Worm (Caenorhabditis elegans) whole organism, L2 larva: Measurements from ENCODE around the gene C05D11.5.

Experiments used
- C34F6.9 ChIP-seq: fragments of 150-350 bp; optimal IDR thresholded peaks from 2 replicates; lab custom pipeline; 2014; ENCODE audit warnings: missing biosample characterization, missing genetic modification characterization
- F13H6.1 ChIP-seq: sonication (generic microtip); optimal IDR thresholded peaks from 2 replicates; lab custom pipeline; 2016; ENCODE audit warnings: missing genetic modification characterization, missing compliant biosample characterization
- R02D3.7 ChIP-seq: fragments of 150-350 bp; optimal IDR thresholded peaks from 2 replicates; lab custom pipeline; 2014; ENCODE audit warnings: missing biosample characterization, missing genetic modification characterization
- Y55F3AM.14 ChIP-seq: fragments of 200-800 bp; sonication (Bioruptor generic); optimal IDR thresholded peaks from 2 replicates; lab custom pipeline; 2018; ENCODE audit warnings: mild to moderate bottlenecking, missing genetic modification characterization, missing compliant biosample characterization
- ZK546.5 ChIP-seq: sonication (generic microtip); optimal IDR thresholded peaks from 2 replicates; lab custom pipeline; 2017; ENCODE audit warnings: missing biosample characterization, missing genetic modification characterization
- alr-1 ChIP-seq: fragments of 150-350 bp; optimal IDR thresholded peaks from 2 replicates; lab custom pipeline; 2014; ENCODE audit warnings: missing biosample characterization, missing genetic modification characterization
- ama-1 ChIP-seq: fragments of 150-350 bp; optimal IDR thresholded peaks from 2 replicates; lab custom pipeline; 2018; ENCODE audit warnings: inconsistent platforms
- blmp-1 ChIP-seq: sonication (generic microtip); optimal IDR thresholded peaks from 2 replicates; lab custom pipeline; 2017; ENCODE audit warnings: missing genetic modification characterization, mild to moderate bottlenecking, missing compliant biosample characterization, antibody characterized with exemption, moderate library complexity; ENCODE audit not compliant: insufficient read depth
- ceh-16 ChIP-seq: fragments of 150-350 bp; optimal IDR thresholded peaks from 2 replicates; lab custom pipeline; 2014; ENCODE audit warnings: missing biosample characterization, missing genetic modification characterization
- ceh-82 ChIP-seq: fragments of 150-350 bp; optimal IDR thresholded peaks from 2 replicates; lab custom pipeline; 2014; ENCODE audit warnings: missing biosample characterization, missing genetic modification characterization
- crh-2 ChIP-seq: sonication (generic microtip); optimal IDR thresholded peaks from 2 replicates; lab custom pipeline; 2017; ENCODE audit warnings: missing biosample characterization, missing genetic modification characterization
- dmd-4 ChIP-seq: sonication (generic microtip); optimal IDR thresholded peaks from 2 replicates; lab custom pipeline; 2017; ENCODE audit warnings: missing biosample characterization, missing genetic modification characterization
- egl-27 ChIP-seq: sonication (generic microtip); optimal IDR thresholded peaks from 3 replicates; lab custom pipeline; 2017; ENCODE audit warnings: missing biosample characterization, missing genetic modification reagents, missing genetic modification characterization
- elt-1 ChIP-seq: fragments of 150-350 bp; optimal IDR thresholded peaks from 2 replicates; lab custom pipeline; 2014; ENCODE audit warnings: missing biosample characterization, missing genetic modification characterization
- elt-3 ChIP-seq: sonication (generic microtip); optimal IDR thresholded peaks from 2 replicates; lab custom pipeline; 2017; ENCODE audit warnings: missing biosample characterization, missing genetic modification characterization
- fos-1 ChIP-seq: fragments of 150-350 bp; optimal IDR thresholded peaks from 2 replicates; lab custom pipeline; 2014; ENCODE audit warnings: missing biosample characterization, missing genetic modification characterization
- gmeb-1 ChIP-seq: fragments of 150-350 bp; optimal IDR thresholded peaks from 2 replicates; lab custom pipeline; 2014; ENCODE audit warnings: missing biosample characterization, missing genetic modification characterization
- lin-11 ChIP-seq: fragments of 150-350 bp; sonication (generic microtip); optimal IDR thresholded peaks from 2 replicates; lab custom pipeline; 2014; ENCODE audit warnings: missing biosample characterization, missing genetic modification characterization, inconsistent platforms, mixed read lengths
- lin-13 ChIP-seq: fragments of 150-350 bp; optimal IDR thresholded peaks from 2 replicates; lab custom pipeline; 2014; ENCODE audit warnings: missing biosample characterization, missing genetic modification reagents, missing genetic modification characterization
- lin-39 ChIP-seq: fragments of 150-350 bp; optimal IDR thresholded peaks from 2 replicates; lab custom pipeline; 2014; ENCODE audit warnings: missing biosample characterization, missing genetic modification reagents, missing genetic modification characterization
- lsy-2 ChIP-seq, 2 experiments: fragments of 150-350 bp in 1 of 2; sonication (generic microtip) in 1 of 2; optimal IDR thresholded peaks; 2 replicates each; lab custom pipeline; 2014 to 2017; ENCODE audit warnings: missing biosample characterization in 2 of 2, missing genetic modification characterization in 2 of 2
- mab-5 ChIP-seq: fragments of 150-350 bp; optimal IDR thresholded peaks from 2 replicates; lab custom pipeline; 2014; ENCODE audit warnings: missing biosample characterization, missing genetic modification characterization
- mbf-1 ChIP-seq: sonication (generic microtip); optimal IDR thresholded peaks from 2 replicates; lab custom pipeline; 2017; ENCODE audit warnings: missing biosample characterization, missing genetic modification characterization
- mdl-1 ChIP-seq, 2 experiments: fragments of 150-350 bp in 1 of 2; sonication (generic microtip) in 1 of 2; optimal IDR thresholded peaks; 2 replicates each; lab custom pipeline; 2017; ENCODE audit warnings: missing biosample characterization in 2 of 2, missing genetic modification characterization in 2 of 2
- nhr-11 ChIP-seq: fragments of 150-350 bp; optimal IDR thresholded peaks from 2 replicates; lab custom pipeline; 2014; ENCODE audit warnings: missing biosample characterization, missing genetic modification characterization
- nhr-12 ChIP-seq: fragments of 150-350 bp; optimal IDR thresholded peaks from 2 replicates; lab custom pipeline; 2014; ENCODE audit warnings: missing biosample characterization, missing genetic modification characterization
- nhr-129 ChIP-seq: fragments of 150-350 bp; optimal IDR thresholded peaks from 2 replicates; lab custom pipeline; 2014; ENCODE audit warnings: missing biosample characterization, missing genetic modification characterization
- nhr-21 ChIP-seq: fragments of 150-350 bp; optimal IDR thresholded peaks from 2 replicates; lab custom pipeline; 2014; ENCODE audit warnings: missing biosample characterization, missing genetic modification characterization
- nhr-23 ChIP-seq: fragments of 150-350 bp; optimal IDR thresholded peaks from 2 replicates; lab custom pipeline; 2014; ENCODE audit warnings: missing biosample characterization, missing genetic modification reagents, missing genetic modification characterization
- nhr-237 ChIP-seq: fragments of 150-350 bp; optimal IDR thresholded peaks from 2 replicates; lab custom pipeline; 2014; ENCODE audit warnings: missing biosample characterization, missing genetic modification characterization
- nhr-25 ChIP-seq: fragments of 150-350 bp; sonication (generic microtip); optimal IDR thresholded peaks from 3 replicates; lab custom pipeline; 2014; ENCODE audit warnings: missing biosample characterization, missing genetic modification characterization
- nhr-77 ChIP-seq: fragments of 150-350 bp; optimal IDR thresholded peaks from 2 replicates; lab custom pipeline; 2014; ENCODE audit warnings: missing biosample characterization, missing genetic modification characterization
- peb-1 ChIP-seq: fragments of 150-350 bp; optimal IDR thresholded peaks from 2 replicates; lab custom pipeline; 2014; ENCODE audit warnings: missing biosample characterization, missing genetic modification characterization
- sem-4 ChIP-seq: fragments of 150-350 bp; optimal IDR thresholded peaks from 2 replicates; lab custom pipeline; 2014; ENCODE audit warnings: missing biosample characterization, missing genetic modification reagents, missing genetic modification characterization
- sma-3 ChIP-seq: sonication (generic microtip); optimal IDR thresholded peaks from 2 replicates; lab custom pipeline; 2016; ENCODE audit warnings: missing genetic modification reagents, missing genetic modification characterization, missing compliant biosample characterization
- sma-9 ChIP-seq, 2 experiments: fragments of 150-350 bp in 1 of 2; sonication (generic microtip) in 1 of 2; optimal IDR thresholded peaks; 2 replicates each; lab custom pipeline; 2014 to 2016; ENCODE audit warnings: missing genetic modification characterization in 2 of 2, mild to moderate bottlenecking in 1 of 2, missing biosample characterization in 1 of 2, missing compliant biosample characterization in 1 of 2, missing genetic modification reagents in 1 of 2, moderate library complexity in 1 of 2
- snpc-4 ChIP-seq: fragments of 150-350 bp; optimal IDR thresholded peaks from 2 replicates; lab custom pipeline; 2014; ENCODE audit warnings: missing biosample characterization, missing genetic modification characterization
- unc-39 ChIP-seq: fragments of 150-350 bp; optimal IDR thresholded peaks from 2 replicates; lab custom pipeline; 2014; ENCODE audit warnings: missing biosample characterization, missing genetic modification characterization
- unc-62 ChIP-seq: fragments of 150-350 bp; optimal IDR thresholded peaks from 2 replicates; lab custom pipeline; 2014; ENCODE audit warnings: missing biosample characterization, missing genetic modification reagents, missing genetic modification characterization
- zag-1 ChIP-seq: fragments of 150-350 bp; optimal IDR thresholded peaks from 2 replicates; lab custom pipeline; 2014; ENCODE audit warnings: missing biosample characterization, missing genetic modification characterization
- ztf-1 ChIP-seq: fragments of 200-800 bp; sonication (Bioruptor generic); conservative IDR thresholded peaks from 2 replicates; pipeline ENCODE4 v1.3.6; 2022; ENCODE audit warnings: missing genetic modification characterization, missing compliant biosample characterization
- ztf-11 ChIP-seq: sonication (generic microtip); optimal IDR thresholded peaks from 2 replicates; lab custom pipeline; 2017; ENCODE audit warnings: missing biosample characterization, missing genetic modification characterization
- ztf-4 ChIP-seq: fragments of 150-350 bp; optimal IDR thresholded peaks from 2 replicates; lab custom pipeline; 2014; ENCODE audit warnings: missing biosample characterization, missing genetic modification characterization

Gene C05D11.5

DNA sequence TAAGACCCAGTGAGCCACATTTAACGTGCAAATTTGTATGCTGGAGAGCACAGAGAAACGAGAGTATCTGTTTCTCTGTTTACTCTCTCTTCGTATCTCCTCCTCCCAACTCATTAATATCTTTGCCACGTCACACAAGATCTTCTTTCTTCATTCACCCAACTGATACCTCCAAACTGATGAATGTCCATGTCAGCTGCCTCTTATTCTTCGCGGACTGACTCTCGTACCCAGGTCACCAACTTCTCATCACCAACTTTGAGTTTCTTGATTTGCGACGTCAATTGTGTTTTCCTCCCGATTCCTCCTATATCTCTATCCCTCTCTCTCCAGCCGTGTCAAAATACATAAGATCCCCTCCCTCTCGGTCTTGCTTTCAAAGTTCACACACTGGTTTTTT lies 9.5 kb downstream of the C05D11.5 start (continued):
- TF ChIP-seq lin-39 = no peak
- no peak for TF ChIP-seq elt-3
- TF ChIP-seq ceh-16 = no peak
- TF ChIP-seq crh-2 (tag; lab: Kevin White, UChicago) = peak; percentile 97
- peak; percentile 3 for TF ChIP-seq C34F6.9
- no peak for TF ChIP-seq egl-27
- TF ChIP-seq sem-4 (tag; lab: Kevin White, UChicago) = no peak
- TF ChIP-seq elt-1 = no peak
- TF ChIP-seq mbf-1 (tag; lab: Kevin White, UChicago) = no peak
- no peak for TF ChIP-seq Y55F3AM.14 (GFP tag; lab: Kevin White, UChicago)
- TF ChIP-seq snpc-4 (tag; lab: Kevin White, UChicago) = no peak
- TF ChIP-seq mab-5 = no peak
- TF ChIP-seq, all 48 proteins: peak for 9

DNA sequence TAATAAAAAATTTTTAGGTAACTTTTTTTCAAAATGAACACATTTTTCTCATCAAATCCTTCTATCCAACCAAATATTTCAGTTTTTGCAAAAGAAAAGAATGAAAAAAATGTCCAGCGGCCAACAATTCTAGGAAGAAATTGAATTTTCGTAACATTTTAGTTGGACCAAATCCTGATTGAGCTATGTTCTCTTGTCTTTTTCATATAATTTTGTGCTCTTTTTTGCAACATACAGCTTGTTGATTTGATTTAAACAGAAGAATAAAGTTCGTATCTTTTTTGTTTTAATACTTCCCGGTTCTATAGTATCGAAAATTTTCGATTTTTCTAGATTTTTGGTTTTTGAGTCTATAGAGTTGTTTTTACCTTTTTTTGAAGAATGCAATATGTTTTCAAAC lies 12.4 kb downstream of the C05D11.5 start:
- TF ChIP-seq alr-1 (tag; lab: Kevin White, UChicago) (no peak), nhr-129 (tag; lab: Kevin White, UChicago) (no peak), elt-1 (no peak), lsy-2 (tag; optimal IDR thresholded peaks at IDR 0.05; lab: Kevin White, UChicago) (no peak), ceh-82 (tag; lab: Kevin White, UChicago) (no peak), sem-4 (tag; lab: Kevin White, UChicago) (no peak), unc-39 (tag; lab: Kevin White, UChicago) (no peak), dmd-4 (no peak), lin-13 (GFP tag; lab: Kevin White, UChicago) (no peak), peb-1 (no peak), sma-9 (GFP tag; optimal IDR thresholded peaks at IDR 0.05; lab: Kevin White, UChicago) (no peak), sma-9 (tag; optimal IDR thresholded peaks at IDR 0.05; lab: Kevin White, UChicago) (no peak), zag-1 (tag; lab: Kevin White, UChicago) (no peak), nhr-11 (tag; lab: Kevin White, UChicago) (no peak), lin-11 (tag; lab: Kevin White, UChicago) (no peak), mbf-1 (tag; lab: Kevin White, UChicago) (no peak), unc-62 (no peak), ztf-4 (tag; lab: Kevin White, UChicago) (no peak), ZK546.5 (tag; lab: Kevin White, UChicago) (no peak), blmp-1 (tag; lab: Kevin White, UChicago) (no peak), egl-27 (no peak)

DNA sequence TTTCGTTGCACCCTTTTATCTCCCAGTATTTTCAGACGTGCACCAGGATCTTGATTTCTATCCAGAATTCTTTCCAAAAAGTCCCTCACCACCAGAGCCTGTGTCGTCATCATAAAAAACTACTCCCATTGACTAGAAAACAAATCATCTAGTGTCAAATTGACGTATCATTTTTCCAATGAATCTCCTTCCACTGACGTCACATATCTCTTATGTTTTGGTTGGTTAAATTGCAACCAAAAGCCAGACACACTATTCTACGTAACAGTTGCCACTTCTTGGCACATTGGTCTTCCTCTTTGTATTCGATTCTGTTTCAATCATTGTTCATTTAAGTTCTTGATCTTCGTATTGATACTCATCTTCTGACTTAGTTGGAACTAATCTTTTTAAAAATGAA lies 13.7 kb downstream of the C05D11.5 start:
- TF ChIP-seq snpc-4 (tag; lab: Kevin White, UChicago) (no peak), lin-13 (GFP tag; lab: Kevin White, UChicago) (no peak), blmp-1 (tag; lab: Kevin White, UChicago) (no peak), nhr-129 (tag; lab: Kevin White, UChicago) (peak; percentile 47), ztf-4 (tag; lab: Kevin White, UChicago) (no peak), F13H6.1 (tag; lab: Kevin White, UChicago) (peak; percentile 15), lsy-2 (tag; optimal IDR thresholded peaks at IDR 0.05; lab: Kevin White, UChicago) (peak in 1 of 2 experiments; percentile 45), fos-1 (no peak), nhr-25 (tag; lab: Kevin White, UChicago) (no peak), nhr-237 (tag; lab: Kevin White, UChicago) (no peak), ceh-82 (tag; lab: Kevin White, UChicago) (no peak), sma-9 (GFP tag; optimal IDR thresholded peaks at IDR 0.05; lab: Kevin White, UChicago) (peak; percentile 53), sma-9 (tag; optimal IDR thresholded peaks at IDR 0.05; lab: Kevin White, UChicago) (no peak), ztf-11 (no peak), zag-1 (tag; lab: Kevin White, UChicago) (no peak)

DNA sequence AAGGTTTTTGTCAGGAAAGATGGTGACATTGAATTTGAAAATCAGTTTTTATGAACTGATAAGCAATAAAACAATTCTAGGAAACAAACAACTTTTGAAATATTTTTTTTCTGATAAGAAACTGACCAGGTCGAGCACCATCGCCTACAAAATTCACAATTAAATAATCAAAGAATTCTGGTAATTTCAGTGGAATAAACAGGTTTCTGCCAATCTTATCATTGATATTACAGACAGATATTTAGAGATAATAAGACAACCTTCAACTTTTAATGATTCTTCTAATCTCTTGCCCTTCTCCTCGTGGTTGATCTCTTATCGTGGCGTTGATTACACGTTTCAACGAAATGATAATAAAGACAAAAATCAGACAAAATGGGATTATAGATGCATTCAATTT lies 15.4 kb downstream of the C05D11.5 start:
- TF ChIP-seq ztf-1 (GFP tag; lab: Robert Waterston, UW) (no peak), F13H6.1 (tag; lab: Kevin White, UChicago) (no peak), fos-1 (peak; percentile 59), nhr-23 (no peak), ztf-11 (no peak), ztf-4 (tag; lab: Kevin White, UChicago) (no peak), nhr-77 (tag; lab: Kevin White, UChicago) (no peak), gmeb-1 (peak; percentile 14), mab-5 (no peak), ama-1 (lab: Kevin White, UChicago) (no peak), nhr-25 (tag; lab: Kevin White, UChicago) (peak; percentile 73), nhr-12 (no peak), snpc-4 (tag; lab: Kevin White, UChicago) (no peak), R02D3.7 (tag; lab: Kevin White, UChicago) (no peak), sma-3 (GFP tag; lab: Kevin White, UChicago) (peak; percentile 38), peb-1 (no peak), sma-9 (GFP tag; optimal IDR thresholded peaks at IDR 0.05; lab: Kevin White, UChicago) (peak; percentile 95), sma-9 (tag; optimal IDR thresholded peaks at IDR 0.05; lab: Kevin White, UChicago) (no peak), zag-1 (tag; lab: Kevin White, UChicago) (no peak), mdl-1 (tag; optimal IDR thresholded peaks at IDR 0.05; lab: Kevin White, UChicago) (peak in 1 of 2 experiments; percentile 18), ZK546.5 (tag; lab: Kevin White, UChicago) (no peak), unc-39 (tag; lab: Kevin White, UChicago) (no peak), nhr-237 (tag; lab: Kevin White, UChicago) (no peak), egl-27 (peak; percentile 31), nhr-21 (tag; lab: Kevin White, UChicago) (peak; percentile 68), nhr-129 (tag; lab: Kevin White, UChicago) (no peak), ceh-82 (tag; lab: Kevin White, UChicago) (no peak), lin-11 (tag; lab: Kevin White, UChicago) (no peak), sem-4 (tag; lab: Kevin White, UChicago) (no peak), nhr-11 (tag; lab: Kevin White, UChicago) (no peak), blmp-1 (tag; lab: Kevin White, UChicago) (peak; percentile 34), Y55F3AM.14 (GFP tag; lab: Kevin White, UChicago) (no peak), dmd-4 (no peak)
